Worm (Caenorhabditis elegans) whole organism, young adult: ENCODE data around the gene Y4C6A.3.
"Not testable (repeated sequence)": the region's sequence is repeated elsewhere in the genome, so short reads cannot be mapped to it uniquely, and the experiment has no call there.

Experiments
- B0019.2 ChIP-seq: fragments of 200-800 bp; sonication (Bioruptor generic); conservative IDR thresholded peaks from 2 replicates; pipeline ENCODE4 v1.3.6; 2022; ENCODE audit warnings: missing genetic modification reagents, missing genetic modification characterization, missing compliant biosample characterization
- B0336.3 ChIP-seq: fragments of 200-800 bp; sonication (Bioruptor generic); IDR thresholded peaks from 2 replicates; pipeline ENCODE4 v1.3.6; 2022; ENCODE audit warnings: missing genetic modification characterization, missing compliant biosample characterization
- C06A6.2 ChIP-seq: fragments of 200-800 bp; sonication (Bioruptor generic); conservative IDR thresholded peaks from 2 replicates; pipeline ENCODE4 v1.3.6; 2022; ENCODE audit warnings: missing genetic modification characterization, missing compliant biosample characterization
- D2030.7 ChIP-seq: fragments of 200-800 bp; sonication (Bioruptor generic); IDR thresholded peaks from 2 replicates; pipeline ENCODE4 v1.3.6; 2022; ENCODE audit warnings: missing genetic modification reagents, missing genetic modification characterization, missing compliant biosample characterization
- F10E7.11 ChIP-seq: sonication (generic microtip); optimal IDR thresholded peaks from 2 replicates; lab custom pipeline; 2017; ENCODE audit warnings: mild to moderate bottlenecking, missing genetic modification characterization, moderate library complexity, missing compliant biosample characterization
- F23B12.7 ChIP-seq: sonication (generic microtip); optimal IDR thresholded peaks from 2 replicates; lab custom pipeline; 2017; ENCODE audit warnings: missing genetic modification characterization, mild to moderate bottlenecking, missing compliant biosample characterization, antibody characterized with exemption, moderate library complexity; ENCODE audit not compliant: insufficient read depth
- F33H1.4 ChIP-seq: fragments of 200-800 bp; sonication (Bioruptor generic); IDR thresholded peaks from 2 replicates; pipeline ENCODE4 v1.3.6; 2022; ENCODE audit warnings: missing genetic modification reagents, missing genetic modification characterization, missing compliant biosample characterization
- F52B5.7 ChIP-seq: sonication (generic microtip); optimal IDR thresholded peaks from 2 replicates; lab custom pipeline; 2016; ENCODE audit warnings: mild to moderate bottlenecking, missing genetic modification characterization, missing compliant biosample characterization
- F55B11.4 ChIP-seq: sonication (generic microtip); optimal IDR thresholded peaks from 2 replicates; lab custom pipeline; 2016; ENCODE audit warnings: missing compliant biosample characterization, missing genetic modification characterization, borderline replicate concordance; ENCODE audit not compliant: insufficient read depth
- Y53F4B.3 ChIP-seq: fragments of 200-800 bp; sonication (Bioruptor generic); IDR thresholded peaks from 2 replicates; pipeline ENCODE4 v1.3.6; 2022; ENCODE audit warnings: missing genetic modification reagents, missing genetic modification characterization, missing compliant biosample characterization
- Y67H2A.10 ChIP-seq: fragments of 200-800 bp; sonication (Bioruptor generic); conservative IDR thresholded peaks from 2 replicates; pipeline ENCODE4 v1.3.6; 2022; ENCODE audit warnings: missing genetic modification reagents, missing genetic modification characterization, missing compliant biosample characterization
- bed-1 ChIP-seq: fragments of 200-800 bp; sonication (Bioruptor generic); IDR thresholded peaks from 2 replicates; pipeline ENCODE4 v1.3.6; 2022; ENCODE audit warnings: missing genetic modification reagents, missing genetic modification characterization, missing compliant biosample characterization
- ceh-91 ChIP-seq: fragments of 200-800 bp; sonication (Bioruptor generic); IDR thresholded peaks from 2 replicates; pipeline ENCODE4 v1.3.6; 2022; ENCODE audit warnings: missing genetic modification reagents, missing genetic modification characterization, missing compliant biosample characterization
- die-1 ChIP-seq: sonication (generic microtip); optimal IDR thresholded peaks from 2 replicates; lab custom pipeline; 2016; ENCODE audit warnings: missing genotype, mild to moderate bottlenecking, missing genetic modification characterization, missing compliant biosample characterization
- egl-44 ChIP-seq: fragments of 200-800 bp; sonication (Bioruptor generic); IDR thresholded peaks from 2 replicates; pipeline ENCODE4 v1.3.6; 2022; ENCODE audit warnings: missing genetic modification reagents, missing genetic modification characterization, missing compliant biosample characterization
- gei-17 ChIP-seq: fragments of 200-800 bp; sonication (Bioruptor generic); optimal IDR thresholded peaks from 2 replicates; lab custom pipeline; 2018; ENCODE audit warnings: mild to moderate bottlenecking, missing genetic modification characterization, missing compliant biosample characterization
- hmg-1.2 ChIP-seq: fragments of 200-800 bp; sonication (Bioruptor generic); IDR thresholded peaks from 2 replicates; pipeline ENCODE4 v1.3.6; 2022; ENCODE audit warnings: missing genetic modification reagents, missing genetic modification characterization, missing compliant biosample characterization
- hrde-1 ChIP-seq: sonication (generic microtip); optimal IDR thresholded peaks from 2 replicates; lab custom pipeline; 2016; ENCODE audit warnings: missing genetic modification characterization, mild to moderate bottlenecking, missing compliant biosample characterization, moderate library complexity, missing genotype, missing genetic modification reagents, borderline replicate concordance
- lsy-27 ChIP-seq: sonication (generic microtip); optimal IDR thresholded peaks from 2 replicates; lab custom pipeline; 2017; ENCODE audit warnings: missing genetic modification characterization, mild to moderate bottlenecking, missing compliant biosample characterization, antibody characterized with exemption, missing genotype, borderline replicate concordance; ENCODE audit not compliant: insufficient read depth
- madf-10 ChIP-seq: sonication (generic microtip); optimal IDR thresholded peaks from 2 replicates; lab custom pipeline; 2016; ENCODE audit warnings: mild to moderate bottlenecking, missing genetic modification characterization, missing compliant biosample characterization
- mcd-1 ChIP-seq: fragments of 200-800 bp; sonication (Bioruptor generic); IDR thresholded peaks from 2 replicates; pipeline ENCODE4 v1.3.6; 2022; ENCODE audit warnings: missing genetic modification reagents, missing genetic modification characterization, missing compliant biosample characterization
- rcor-1 ChIP-seq: fragments of 200-800 bp; sonication (Bioruptor generic); IDR thresholded peaks from 2 replicates; pipeline ENCODE4 v1.3.6; 2022; ENCODE audit warnings: missing genetic modification reagents, missing genetic modification characterization, missing compliant biosample characterization
- sdz-38 ChIP-seq: sonication (generic microtip); optimal IDR thresholded peaks from 2 replicates; lab custom pipeline; 2016; ENCODE audit warnings: missing genotype, missing genetic modification characterization, missing compliant biosample characterization
- snpc-1.1 ChIP-seq: sonication (generic microtip); optimal IDR thresholded peaks from 2 replicates; lab custom pipeline; 2017; ENCODE audit warnings: missing genetic modification characterization, mild to moderate bottlenecking, missing compliant biosample characterization, antibody characterized with exemption, moderate library complexity, missing genotype, missing genetic modification reagents; ENCODE audit not compliant: insufficient read depth
- snpc-1.3 ChIP-seq: sonication (generic microtip); optimal IDR thresholded peaks from 2 replicates; lab custom pipeline; 2017; ENCODE audit warnings: missing genetic modification characterization, mild to moderate bottlenecking, missing compliant biosample characterization, antibody characterized with exemption, moderate library complexity, missing genotype, missing genetic modification reagents; ENCODE audit not compliant: insufficient read depth
- tlf-1 ChIP-seq: fragments of 200-800 bp; sonication (Bioruptor generic); optimal IDR thresholded peaks from 2 replicates; lab custom pipeline; 2018; ENCODE audit warnings: mild to moderate bottlenecking, missing genetic modification characterization, missing compliant biosample characterization
- unc-130 ChIP-seq: sonication (generic microtip); optimal IDR thresholded peaks from 2 replicates; lab custom pipeline; 2016; ENCODE audit warnings: missing genetic modification reagents, missing genetic modification characterization, missing compliant biosample characterization
- xnd-1 ChIP-seq: sonication (generic microtip); optimal IDR thresholded peaks from 2 replicates; lab custom pipeline; 2016; ENCODE audit warnings: missing genotype, missing genetic modification reagents, missing genetic modification characterization, missing compliant biosample characterization
- zfh-2 ChIP-seq: fragments of 200-800 bp; sonication (Bioruptor generic); conservative IDR thresholded peaks from 2 replicates; pipeline ENCODE4 v1.3.6; 2022; ENCODE audit warnings: missing genetic modification reagents, missing genetic modification characterization, missing compliant biosample characterization
- ztf-18 ChIP-seq: sonication (generic microtip); optimal IDR thresholded peaks from 2 replicates; lab custom pipeline; 2016; ENCODE audit warnings: missing genotype, mild to moderate bottlenecking, missing genetic modification characterization, missing compliant biosample characterization
- ztf-22 ChIP-seq: fragments of 200-800 bp; sonication (Bioruptor generic); optimal IDR thresholded peaks from 2 replicates; lab custom pipeline; 2018; ENCODE audit warnings: mild to moderate bottlenecking, missing genetic modification characterization, moderate library complexity, missing compliant biosample characterization
- ztf-6 ChIP-seq: fragments of 200-800 bp; sonication (Bioruptor generic); IDR thresholded peaks from 2 replicates; pipeline ENCODE4 v1.3.6; 2022; ENCODE audit warnings: missing genetic modification reagents, missing genetic modification characterization, missing compliant biosample characterization

The Y4C6A.3 gene

DNA sequence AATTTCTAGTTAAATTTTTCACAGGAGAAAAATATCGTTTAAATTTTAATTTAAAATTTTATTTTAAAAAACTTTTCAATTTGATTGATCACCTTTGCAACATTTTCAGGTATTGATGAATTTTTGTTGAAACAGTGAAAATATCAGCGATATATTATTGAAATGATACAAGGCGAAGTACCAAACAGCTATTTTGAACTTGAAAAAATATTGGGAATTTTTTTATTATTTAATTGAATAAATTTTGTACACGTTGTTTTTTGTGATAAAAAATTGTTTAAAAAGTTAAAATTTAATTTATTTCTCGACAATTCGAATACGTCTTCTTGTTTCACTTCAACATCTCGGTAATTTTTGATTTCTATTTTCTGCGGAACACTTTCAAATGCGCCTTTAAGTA, 37.8 kb upstream of the Y4C6A.3 start, which contains the start of gene B0273.1 (continued):
- TF ChIP-seq F23B12.7 (tag; lab: Kevin White, UChicago) (no peak), ztf-18 (no peak), Y67H2A.10 (GFP tag; lab: Robert Waterston, UW) (no peak), unc-130 (GFP tag; lab: Kevin White, UChicago) (no peak), egl-44 (GFP tag; lab: Robert Waterston, UW) (no peak), C06A6.2 (no peak), B0019.2 (GFP tag; lab: Robert Waterston, UW) (no peak)

DNA sequence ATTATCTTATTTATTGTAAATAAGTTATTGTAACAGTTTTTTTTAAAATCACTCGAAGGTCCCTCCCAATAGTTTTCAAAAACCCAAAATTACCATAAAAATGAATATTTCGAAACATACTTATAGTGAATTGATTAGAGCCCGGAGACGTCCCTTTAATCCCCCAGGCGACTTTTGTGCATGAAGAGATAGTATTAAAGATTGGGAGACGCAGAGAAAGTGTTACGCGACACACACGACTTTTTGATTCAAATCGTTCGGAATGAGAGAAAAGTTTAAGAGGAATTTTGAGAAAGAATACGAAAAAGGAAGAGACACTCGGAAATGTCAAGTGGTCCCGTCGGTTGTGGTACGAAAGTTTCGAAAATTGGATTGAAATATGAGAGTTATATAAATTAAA, 37.2 kb upstream of the Y4C6A.3 start:
- TF ChIP-seq Y53F4B.3 (GFP tag; lab: Robert Waterston, UW) (no peak), snpc-1.1 (no peak), madf-10 (tag; lab: Kevin White, UChicago) (no peak), hmg-1.2 (GFP tag; lab: Robert Waterston, UW) (peak; percentile 61)

DNA sequence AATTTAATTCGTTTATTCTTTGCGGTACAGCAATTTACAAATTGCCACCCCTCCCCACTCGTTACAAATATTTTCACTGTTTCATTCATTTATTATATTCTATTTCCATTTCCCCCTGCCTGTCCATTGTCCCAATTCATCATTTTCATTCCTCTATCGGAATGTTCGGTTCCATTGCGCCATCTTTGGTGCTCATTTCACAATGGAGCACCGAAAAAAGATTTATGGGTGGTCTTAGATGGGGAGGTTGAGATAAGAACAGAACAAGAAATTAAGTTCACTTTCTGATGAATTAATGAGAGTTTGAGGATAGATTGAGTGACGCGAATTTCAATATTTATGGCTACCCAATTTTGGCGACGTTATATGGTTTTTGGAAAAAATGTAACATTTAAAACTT, 36.3 kb upstream of the Y4C6A.3 start:
- no peak for TF ChIP-seq bed-1
- no peak for TF ChIP-seq sdz-38 (tag; lab: Kevin White, UChicago)
- no peak for TF ChIP-seq die-1 (tag; lab: Kevin White, UChicago)
- no peak for TF ChIP-seq F33H1.4 (GFP tag; lab: Robert Waterston, UW)
- TF ChIP-seq tlf-1 (GFP tag; lab: Kevin White, UChicago): no peak
- TF ChIP-seq ceh-91 (GFP tag; lab: Robert Waterston, UW): no peak
- TF ChIP-seq D2030.7 (GFP tag; lab: Robert Waterston, UW): no peak
- TF ChIP-seq mcd-1 (GFP tag; lab: Robert Waterston, UW): no peak
- TF ChIP-seq ztf-6 (GFP tag; lab: Robert Waterston, UW): no peak
- TF ChIP-seq rcor-1: no peak
- no peak for TF ChIP-seq lsy-27 (tag; lab: Kevin White, UChicago)
- no peak for TF ChIP-seq snpc-1.1
- TF ChIP-seq zfh-2 (GFP tag; lab: Robert Waterston, UW): no peak
- no peak for TF ChIP-seq gei-17 (GFP tag; lab: Kevin White, UChicago)
- TF ChIP-seq snpc-1.3 (tag; lab: Kevin White, UChicago): no peak
- TF ChIP-seq F10E7.11 (tag; lab: Kevin White, UChicago): no peak
- TF ChIP-seq hrde-1 (tag; lab: Kevin White, UChicago): no peak
- TF ChIP-seq B0336.3 (GFP tag; lab: Robert Waterston, UW): no peak
- no peak for TF ChIP-seq xnd-1 (tag; lab: Kevin White, UChicago)
- TF ChIP-seq, all 124 proteins: peak for 0

DNA sequence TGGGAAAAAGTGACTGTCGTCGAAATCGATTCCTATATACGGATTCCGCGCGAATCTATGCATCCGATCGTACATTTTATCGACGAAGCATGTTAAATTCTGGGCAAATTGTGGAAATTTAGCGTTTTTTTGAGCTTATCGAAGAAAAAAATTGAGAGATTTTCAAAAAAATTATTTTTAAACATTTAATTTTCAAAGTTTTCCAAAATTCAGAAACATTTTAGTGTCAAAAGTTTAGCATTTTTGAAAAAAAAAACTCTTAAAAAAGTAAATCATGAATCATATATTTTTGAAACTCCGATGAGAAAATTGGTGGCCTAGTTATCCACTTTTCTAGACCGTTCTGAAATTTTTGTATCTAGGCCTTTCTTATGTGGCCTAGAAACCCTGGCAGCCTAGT, 35.2 kb upstream of the Y4C6A.3 start, which contains the start of gene B0273.115:
Gene B0273.115 (minus strand): TSS at position 101 of the 400 bp plus-strand sequence.
- not testable (repeated sequence) for TF ChIP-seq F55B11.4; ztf-22 (GFP tag; lab: Kevin White, UChicago); F52B5.7 (tag; lab: Kevin White, UChicago)
